Worm (Caenorhabditis elegans) whole organism, L4 larva: ENCODE measurements around the gene Y46G5A.15.

Experiments used
- ceh-44 ChIP-seq: fragments of 200-800 bp; sonication (Bioruptor generic); IDR thresholded peaks from 2 replicates; pipeline ENCODE4 v1.3.6; 2022; ENCODE audit warnings: missing genetic modification reagents, missing genetic modification characterization, missing compliant biosample characterization
- fkh-10 ChIP-seq: fragments of 150-350 bp; optimal IDR thresholded peaks from 2 replicates; lab custom pipeline; 2014; ENCODE audit warnings: missing biosample characterization, missing genetic modification reagents, missing genetic modification characterization
- lin-13 ChIP-seq: fragments of 150-350 bp; optimal IDR thresholded peaks from 2 replicates; lab custom pipeline; 2014; ENCODE audit warnings: missing biosample characterization, missing genetic modification reagents, missing genetic modification characterization
- lsy-2 ChIP-seq, 2 experiments: fragments of 150-350 bp in 1 of 2; sonication (generic microtip) in 1 of 2; optimal IDR thresholded peaks; 2 replicates each; lab custom pipeline; 2014 to 2017; ENCODE audit warnings: missing biosample characterization in 2 of 2, missing genetic modification characterization in 2 of 2
- nhr-11 ChIP-seq: fragments of 150-350 bp; optimal IDR thresholded peaks from 2 replicates; lab custom pipeline; 2014; ENCODE audit warnings: missing biosample characterization, missing genetic modification characterization
- nhr-237 ChIP-seq: sonication (generic microtip); optimal IDR thresholded peaks from 2 replicates; lab custom pipeline; 2017; ENCODE audit warnings: missing biosample characterization, missing genetic modification characterization
- nhr-25 ChIP-seq: sonication (generic microtip); optimal IDR thresholded peaks from 2 replicates; lab custom pipeline; 2017; ENCODE audit warnings: missing genetic modification characterization, mild to moderate bottlenecking, missing compliant biosample characterization, antibody characterized with exemption, moderate library complexity, borderline replicate concordance; ENCODE audit not compliant: insufficient read depth
- skn-1 ChIP-seq: fragments of 150-350 bp; optimal IDR thresholded peaks from 2 replicates; lab custom pipeline; 2014; ENCODE audit warnings: missing biosample characterization, missing genetic modification characterization
- snpc-4 ChIP-seq: fragments of 150-350 bp; optimal IDR thresholded peaks from 2 replicates; lab custom pipeline; 2014; ENCODE audit warnings: missing biosample characterization, missing genetic modification characterization

- TF ChIP-seq lsy-2 (tag; optimal IDR thresholded peaks at IDR 0.05; lab: Kevin White, UChicago) (no peak), nhr-25 (tag; lab: Kevin White, UChicago) (no peak), snpc-4 (tag; lab: Kevin White, UChicago) (no peak), skn-1 (tag; lab: Kevin White, UChicago) (no peak), fkh-10 (GFP tag; lab: Kevin White, UChicago) (no peak), nhr-237 (tag; lab: Kevin White, UChicago) (no peak), lin-13 (GFP tag; lab: Kevin White, UChicago) (no peak), ceh-44 (GFP tag; lab: Robert Waterston, UW) (no peak), nhr-11 (tag; lab: Kevin White, UChicago) (no peak)
Measured at ce11 chrII:12828863-12829262, 43.6 kb upstream of the Y46G5A.15 start, which contains the start of gene Y46G5A.23.
